Fruit fly (Drosophila melanogaster): ENCODE results near the gene mtg.

dm6 chr3R:8308515-8308959 lies 58.2 kb downstream of the mtg start, which contains the start of gene tex:
- TF ChIP-seq CG17806 (tag; optimal IDR thresholded peaks at IDR 0.05) (no peak), CG34367 (tag; optimal IDR thresholded peaks at IDR 0.05) (no peak), EcR (GFP tag; optimal IDR thresholded peaks at IDR 0.05) (no peak), CG32121 (GFP tag; IDR thresholded peaks at IDR 0.05) (no peak), Ets98B (GFP tag; IDR thresholded peaks at IDR 0.05) (no peak), CG12605 (GFP tag; IDR thresholded peaks at IDR 0.05) (no peak), fd96Ca (GFP tag; IDR thresholded peaks at IDR 0.05) (no peak), rn (GFP tag; IDR thresholded peaks at IDR 0.05) (no peak)

Measured in whole organism, pupa.